Worm (Caenorhabditis elegans) whole organism, L4 larva: ENCODE results near the gene F35D11.4.

ENCODE experiments used
- ces-1 ChIP-seq: fragments of 150-350 bp; sonication (generic microtip); optimal IDR thresholded peaks from 4 replicates; lab custom pipeline; 2014; ENCODE audit warnings: missing biosample characterization, missing genetic modification reagents, missing genetic modification characterization
- lin-39 ChIP-seq: fragments of 150-350 bp; optimal IDR thresholded peaks from 2 replicates; lab custom pipeline; 2014; ENCODE audit warnings: missing biosample characterization, missing genetic modification reagents, missing genetic modification characterization
- mdl-1 ChIP-seq, 2 experiments: fragments of 150-350 bp in 1 of 2; sonication (generic microtip) in 1 of 2; optimal IDR thresholded peaks; 2 replicates each; lab custom pipeline; 2014 to 2017; ENCODE audit warnings: missing biosample characterization in 2 of 2, missing genetic modification characterization in 2 of 2
- nhr-237 ChIP-seq: sonication (generic microtip); optimal IDR thresholded peaks from 2 replicates; lab custom pipeline; 2017; ENCODE audit warnings: missing biosample characterization, missing genetic modification characterization

DNA sequence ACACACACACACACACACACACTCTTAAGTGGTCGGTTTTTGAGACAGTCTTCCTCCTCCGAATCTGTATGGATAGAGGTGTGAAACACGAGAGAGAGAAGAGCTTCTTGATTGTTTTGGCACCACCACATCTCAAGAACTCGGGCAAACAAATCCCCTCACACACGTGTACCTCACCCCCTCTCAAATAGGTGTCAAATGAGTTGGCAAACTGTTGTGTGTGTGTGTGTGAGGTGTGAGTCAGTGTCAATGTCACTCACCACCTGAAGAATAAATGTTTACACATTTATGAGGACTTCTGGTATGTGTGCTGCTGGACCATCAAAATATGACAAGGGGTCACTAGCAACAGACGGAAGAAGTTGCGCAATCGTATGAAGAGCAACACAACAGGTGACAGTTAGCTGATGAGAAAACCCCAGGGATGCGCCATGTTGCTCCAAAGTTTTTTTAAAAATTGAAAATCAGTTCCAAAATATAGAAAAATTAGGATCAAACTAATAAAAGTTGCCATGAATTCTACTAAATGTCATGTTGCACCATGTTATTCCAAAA, 23.2 kb upstream of the F35D11.4 start:
- TF ChIP-seq lin-39 (tag; lab: Kevin White, UChicago) (no peak), ces-1 (no peak), nhr-237 (tag; lab: Kevin White, UChicago) (no peak), mdl-1 (tag; optimal IDR thresholded peaks at IDR 0.05; lab: Kevin White, UChicago) (no peak)
